Worm (Caenorhabditis elegans) whole organism, late embryonic: ENCODE measurements around the gene srh-99.
"Not testable (repeated sequence)": the region's sequence is repeated elsewhere in the genome, so short reads cannot be mapped to it uniquely, and the experiment has no call there.

ENCODE experiments used
- T23F11.4 ChIP-seq: fragments of 200-800 bp; sonication (Bioruptor generic); optimal IDR thresholded peaks from 2 replicates; lab custom pipeline; 2018; ENCODE audit warnings: mild to moderate bottlenecking, missing genetic modification characterization, missing compliant biosample characterization
- ahr-1 ChIP-seq: sonication (generic microtip); optimal IDR thresholded peaks from 2 replicates; lab custom pipeline; 2016; ENCODE audit warnings: missing genetic modification characterization, missing compliant biosample characterization
- ceh-19 ChIP-seq: fragments of 200-800 bp; sonication (Bioruptor generic); optimal IDR thresholded peaks from 2 replicates; lab custom pipeline; 2018; ENCODE audit warnings: mild to moderate bottlenecking, missing genetic modification characterization, missing compliant biosample characterization
- ceh-2 ChIP-seq: sonication (generic microtip); optimal IDR thresholded peaks from 2 replicates; lab custom pipeline; 2016; ENCODE audit warnings: missing genotype, missing genetic modification characterization, missing compliant biosample characterization
- ceh-22 ChIP-seq: sonication (generic microtip); optimal IDR thresholded peaks from 2 replicates; lab custom pipeline; 2017; ENCODE audit warnings: missing biosample characterization, missing genetic modification characterization
- ceh-24 ChIP-seq: sonication (generic microtip); optimal IDR thresholded peaks from 2 replicates; lab custom pipeline; 2016; ENCODE audit warnings: mild to moderate bottlenecking, missing genetic modification characterization, missing compliant biosample characterization
- ceh-30 ChIP-seq: fragments of 150-350 bp; optimal IDR thresholded peaks from 2 replicates; lab custom pipeline; 2014; ENCODE audit warnings: missing biosample characterization, missing genetic modification characterization
- ceh-6 ChIP-seq: fragments of 200-800 bp; sonication (Bioruptor generic); optimal IDR thresholded peaks from 2 replicates; lab custom pipeline; 2018; ENCODE audit warnings: mild to moderate bottlenecking, missing genetic modification characterization, missing compliant biosample characterization
- ceh-9 ChIP-seq: sonication (generic microtip); optimal IDR thresholded peaks from 2 replicates; lab custom pipeline; 2016; ENCODE audit warnings: mild to moderate bottlenecking, missing genetic modification characterization, inconsistent platforms, missing compliant biosample characterization
- ets-4 ChIP-seq: sonication (generic microtip); optimal IDR thresholded peaks from 2 replicates; lab custom pipeline; 2016; ENCODE audit warnings: missing genetic modification characterization, missing compliant biosample characterization
- eyg-1 ChIP-seq: sonication (generic microtip); optimal IDR thresholded peaks from 2 replicates; lab custom pipeline; 2016; ENCODE audit warnings: missing genotype, missing genetic modification characterization, missing compliant biosample characterization
- fax-1 ChIP-seq: sonication (generic microtip); optimal IDR thresholded peaks from 2 replicates; lab custom pipeline; 2016; ENCODE audit warnings: missing genotype, missing genetic modification characterization, missing compliant biosample characterization
- fkh-10 ChIP-seq: fragments of 150-350 bp; optimal IDR thresholded peaks from 2 replicates; lab custom pipeline; 2014; ENCODE audit warnings: missing biosample characterization, missing genetic modification reagents, missing genetic modification characterization
- gmeb-2 ChIP-seq: sonication (generic microtip); optimal IDR thresholded peaks from 2 replicates; lab custom pipeline; 2016; ENCODE audit warnings: missing genetic modification characterization, inconsistent platforms, missing compliant biosample characterization
- hlh-15 ChIP-seq: sonication (generic microtip); optimal IDR thresholded peaks from 2 replicates; lab custom pipeline; 2016; ENCODE audit warnings: missing genetic modification characterization, missing compliant biosample characterization
- hlh-6 ChIP-seq: sonication (generic microtip); optimal IDR thresholded peaks from 2 replicates; lab custom pipeline; 2016; ENCODE audit warnings: missing genotype, missing genetic modification characterization, missing compliant biosample characterization
- mec-3 ChIP-seq: sonication (generic microtip); optimal IDR thresholded peaks from 2 replicates; lab custom pipeline; 2016; ENCODE audit warnings: borderline replicate concordance, missing genetic modification characterization, missing compliant biosample characterization
- npax-4 ChIP-seq: sonication (generic microtip); optimal IDR thresholded peaks from 2 replicates; lab custom pipeline; 2016; ENCODE audit warnings: missing genetic modification characterization, missing compliant biosample characterization
- pat-9 ChIP-seq: fragments of 200-800 bp; sonication (Bioruptor generic); optimal IDR thresholded peaks from 2 replicates; lab custom pipeline; 2018; ENCODE audit warnings: mild to moderate bottlenecking, missing genetic modification characterization, moderate library complexity, missing compliant biosample characterization
- pax-1 ChIP-seq: fragments of 150-350 bp; optimal IDR thresholded peaks from 2 replicates; lab custom pipeline; 2014; ENCODE audit warnings: missing biosample characterization, missing genetic modification characterization
- pha-2 ChIP-seq: sonication (generic microtip); optimal IDR thresholded peaks from 2 replicates; lab custom pipeline; 2017; ENCODE audit warnings: mild to moderate bottlenecking, missing genetic modification characterization, missing compliant biosample characterization
- pros-1 ChIP-seq: fragments of 150-350 bp; optimal IDR thresholded peaks from 2 replicates; lab custom pipeline; 2014; ENCODE audit warnings: missing biosample characterization, missing genetic modification reagents, missing genetic modification characterization
- sdc-2 ChIP-seq: sonication (generic microtip); optimal IDR thresholded peaks from 2 replicates; lab custom pipeline; 2016; ENCODE audit warnings: missing genotype, missing genetic modification characterization, missing compliant biosample characterization
- sox-2 ChIP-seq: fragments of 200-800 bp; sonication (Bioruptor generic); IDR thresholded peaks from 2 replicates; pipeline ENCODE4 v1.3.6; 2022; ENCODE audit warnings: missing genetic modification reagents, missing genetic modification characterization, missing compliant biosample characterization
- sox-4 ChIP-seq: sonication (generic microtip); optimal IDR thresholded peaks from 2 replicates; lab custom pipeline; 2017; ENCODE audit warnings: mild to moderate bottlenecking, missing genetic modification characterization, inconsistent platforms, missing compliant biosample characterization
- syd-9 ChIP-seq: sonication (generic microtip); optimal IDR thresholded peaks from 2 replicates; lab custom pipeline; 2016; ENCODE audit warnings: mild to moderate bottlenecking, missing genetic modification characterization, moderate library complexity, missing compliant biosample characterization
- tbx-2 ChIP-seq: sonication (generic microtip); optimal IDR thresholded peaks from 2 replicates; lab custom pipeline; 2016; ENCODE audit warnings: missing genetic modification characterization, missing compliant biosample characterization
- ttx-3 ChIP-seq: sonication (generic microtip); optimal IDR thresholded peaks from 2 replicates; lab custom pipeline; 2016; ENCODE audit warnings: missing genetic modification reagents, missing genetic modification characterization, missing compliant biosample characterization
- zip-5 ChIP-seq: sonication (generic microtip); optimal IDR thresholded peaks from 2 replicates; lab custom pipeline; 2016; ENCODE audit warnings: missing genetic modification characterization, missing compliant biosample characterization

The srh-99 gene

ce11 chrII:3716455-3716854 is at the start of gene srh-99:
Gene srh-99, minus strand, starts transcription at chrII:3716555.
- no peak for TF ChIP-seq tbx-2 (tag; lab: Kevin White, UChicago)
- no peak for TF ChIP-seq ets-4 (tag; lab: Kevin White, UChicago)
- TF ChIP-seq, all 69 proteins: peak for 0

DNA sequence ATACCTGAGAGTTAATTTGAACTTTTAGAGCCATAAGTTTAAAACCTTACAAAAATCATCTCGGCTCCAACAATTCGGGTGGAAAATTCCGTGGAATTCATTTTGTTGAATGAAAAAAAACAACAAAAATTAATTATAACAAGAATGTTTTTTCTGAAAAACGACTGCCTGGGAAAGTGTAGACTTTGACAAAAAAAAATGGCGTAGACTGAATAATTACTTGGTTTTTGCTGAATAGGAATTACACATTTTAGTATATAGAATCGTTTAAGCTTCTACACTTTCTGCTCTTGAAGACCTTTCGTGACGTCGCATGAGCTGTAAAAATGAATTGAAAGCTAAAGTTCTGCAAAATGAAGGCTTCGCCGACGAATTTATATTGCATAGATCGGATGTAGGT is 48.1 kb upstream of the srh-99 start, which contains the start of gene srx-112:
Gene srx-112, minus strand, starts transcription at position 101 of the 400 bp plus-strand sequence.
- no peak for TF ChIP-seq ets-4 (tag; lab: Kevin White, UChicago)
- TF ChIP-seq ceh-6 (GFP tag; lab: Kevin White, UChicago), result no peak
- TF ChIP-seq ttx-3, result no peak
- no peak for TF ChIP-seq gmeb-2 (tag; lab: Kevin White, UChicago)
- no peak for TF ChIP-seq sdc-2
- TF ChIP-seq fax-1 (tag; lab: Kevin White, UChicago), result no peak
- no peak for TF ChIP-seq ceh-19 (GFP tag; lab: Kevin White, UChicago)

ce11 chrII:3761599-3761998 is 45.2 kb upstream of the srh-99 start, which contains the start of gene T24E12.6:
Gene T24E12.6, minus strand, starts transcription at chrII:3761699.
- TF ChIP-seq sdc-2; ceh-9 (tag; lab: Kevin White, UChicago); fax-1 (tag; lab: Kevin White, UChicago): not testable (repeated sequence)
- TF ChIP-seq, all 69 proteins: peak for 0; not testable (repeated sequence) for 69

DNA sequence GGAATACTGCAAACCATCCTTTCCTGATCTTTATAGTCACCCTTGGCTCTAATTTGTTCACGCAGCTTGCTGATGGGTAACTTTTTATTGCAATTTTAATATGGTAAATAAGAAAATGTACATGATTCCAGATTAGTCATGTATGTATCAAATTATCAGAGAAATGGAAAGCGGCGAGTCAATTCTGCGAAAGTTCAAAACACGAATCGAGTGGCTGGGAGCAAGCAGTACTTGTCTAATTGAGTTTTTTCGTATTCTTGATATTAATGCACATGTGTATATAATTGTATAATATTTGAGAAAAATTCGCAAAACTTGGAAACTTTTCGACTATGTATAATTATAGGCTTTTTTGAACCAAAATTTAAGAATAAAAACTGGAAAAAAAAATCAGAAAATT is 42.7 kb upstream of the srh-99 start, which contains the start of gene T24E12.12:
Gene T24E12.12, plus strand, starts transcription at position 281 of the 400 bp plus-strand sequence.
- no peak for TF ChIP-seq ceh-24
- TF ChIP-seq pat-9 (tag; lab: Kevin White, UChicago), result no peak
- TF ChIP-seq fkh-10 (GFP tag; lab: Kevin White, UChicago), result no peak
- no peak for TF ChIP-seq pros-1 (tag; lab: Kevin White, UChicago)
- TF ChIP-seq mec-3 (tag; lab: Kevin White, UChicago), result no peak
- TF ChIP-seq ceh-2 (tag; lab: Kevin White, UChicago), result no peak
- no peak for TF ChIP-seq pha-2 (tag; lab: Kevin White, UChicago)
- no peak for TF ChIP-seq tbx-2 (tag; lab: Kevin White, UChicago)
- no peak for TF ChIP-seq T23F11.4 (GFP tag; lab: Kevin White, UChicago)
- no peak for TF ChIP-seq sox-2
- no peak for TF ChIP-seq pax-1 (tag; lab: Kevin White, UChicago)
- no peak for TF ChIP-seq syd-9
- TF ChIP-seq ceh-22 (tag; lab: Kevin White, UChicago), result no peak
- no peak for TF ChIP-seq hlh-15
- no peak for TF ChIP-seq zip-5 (tag; lab: Kevin White, UChicago)
- TF ChIP-seq hlh-6 (tag; lab: Kevin White, UChicago), result no peak
- TF ChIP-seq npax-4 (tag; lab: Kevin White, UChicago), result no peak
- no peak for TF ChIP-seq ceh-30 (tag; lab: Kevin White, UChicago)

DNA sequence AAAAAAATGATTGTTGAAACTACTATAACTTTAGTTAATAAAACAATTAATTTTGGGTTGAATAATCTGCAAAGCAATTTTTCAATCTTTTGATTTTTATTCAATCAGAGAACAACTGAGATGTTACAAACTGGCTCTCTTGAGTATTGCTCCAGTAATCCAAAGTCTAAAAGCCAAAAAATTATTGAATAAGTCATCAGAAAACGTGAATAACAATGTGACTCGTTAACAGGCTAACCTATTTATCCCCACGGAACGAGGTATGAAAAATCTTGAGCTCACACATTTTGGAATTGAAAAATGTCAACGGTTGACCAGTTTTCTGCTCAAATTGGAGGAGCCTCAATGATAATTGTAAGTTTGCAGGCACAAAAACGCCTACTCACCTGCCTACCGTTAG is 41.1 kb upstream of the srh-99 start, which contains the start of gene srx-111:
Gene srx-111, plus strand, starts transcription at position 301 of the 400 bp plus-strand sequence.
- TF ChIP-seq ahr-1 (tag; lab: Kevin White, UChicago) (no peak), ceh-9 (tag; lab: Kevin White, UChicago) (no peak), sox-4 (tag; lab: Kevin White, UChicago) (no peak)

ce11 chrII:3753598-3753997 is 37.2 kb upstream of the srh-99 start, which contains the start of gene rcd-1:
Gene rcd-1, plus strand, starts transcription at chrII:3753898.
- no peak for TF ChIP-seq gmeb-2 (tag; lab: Kevin White, UChicago)
- TF ChIP-seq, all 69 proteins: peak for 0

DNA sequence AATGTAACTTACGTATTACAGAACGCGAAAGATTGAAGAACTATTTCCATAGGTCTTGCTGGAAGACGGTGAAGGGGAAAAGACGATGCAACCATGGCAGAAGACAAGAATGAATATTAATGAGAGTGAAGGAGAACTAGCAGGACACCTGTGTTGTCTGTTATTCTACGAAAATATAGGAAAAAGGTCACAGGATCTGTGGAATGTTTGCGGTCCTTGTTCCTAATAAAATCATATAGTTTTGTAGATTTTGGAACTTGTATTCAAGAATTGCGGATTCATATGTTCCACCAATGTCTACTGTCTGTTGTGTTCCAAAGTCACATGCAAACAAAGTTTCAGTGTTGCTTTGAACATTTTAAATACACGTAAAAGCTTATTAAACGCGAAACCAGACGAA is 35.8 kb upstream of the srh-99 start, which contains the start of gene sdz-11:
Gene sdz-11, minus strand, starts transcription at position 101 of the 400 bp plus-strand sequence.
- no peak for TF ChIP-seq eyg-1
